Fruit fly (Drosophila melanogaster) whole organism, embryonic: Measurements from ENCODE around the gene MSBP.

Source experiments
- ATbp ChIP-seq: fragments of 200-800 bp; sonication (Bioruptor generic); optimal IDR thresholded peaks from 2 replicates; lab custom pipeline; 2017; ENCODE audit warnings: missing biosample characterization, mild to moderate bottlenecking, missing genetic modification characterization, missing genetic modification reagents
- Asciz ChIP-seq: fragments of 200-800 bp; sonication (Bioruptor generic); optimal IDR thresholded peaks from 2 replicates; lab custom pipeline; 2017; ENCODE audit warnings: missing biosample characterization, mild to moderate bottlenecking, missing genetic modification characterization, missing genetic modification reagents
- Bdp1 ChIP-seq: fragments of 200-800 bp; sonication (Bioruptor generic); optimal IDR thresholded peaks from 3 replicates; lab custom pipeline; 2016; ENCODE audit warnings: missing biosample characterization, missing genetic modification characterization
- CG11456 ChIP-seq: fragments of 200-800 bp; sonication (Bioruptor generic); IDR thresholded peaks from 3 replicates; pipeline ENCODE4 v1.3.6; 2022; ENCODE audit warnings: missing biosample characterization, missing genetic modification characterization
- CG11560 ChIP-seq: fragments of 200-800 bp; sonication (Bioruptor generic); IDR thresholded peaks from 3 replicates; pipeline ENCODE4 v1.3.6; 2022; ENCODE audit warnings: missing biosample characterization, missing genetic modification characterization
- CG1233 ChIP-seq: fragments of 200-800 bp; sonication (Bioruptor generic); optimal IDR thresholded peaks from 4 replicates; lab custom pipeline; 2018; ENCODE audit warnings: missing biosample characterization, mild to moderate bottlenecking, missing genetic modification characterization
- CG14441 ChIP-seq: fragments of 200-800 bp; sonication (Bioruptor generic); IDR thresholded peaks from 2 replicates; pipeline ENCODE4 v1.3.6; 2022; ENCODE audit warnings: missing biosample characterization, missing genetic modification characterization
- CG14965 ChIP-seq: fragments of 200-800 bp; sonication (Bioruptor generic); optimal IDR thresholded peaks from 2 replicates; lab custom pipeline; 2016; ENCODE audit warnings: missing biosample characterization, missing genetic modification characterization, borderline replicate concordance
- CG1603 ChIP-seq: fragments of 200-800 bp; sonication (Bioruptor generic); optimal IDR thresholded peaks from 2 replicates; lab custom pipeline; 2019; ENCODE audit warnings: missing biosample characterization, mild to moderate bottlenecking, missing genetic modification characterization, moderate library complexity
- CG1647 ChIP-seq: fragments of 200-800 bp; sonication (Bioruptor generic); optimal IDR thresholded peaks from 3 replicates; lab custom pipeline; 2016; ENCODE audit warnings: missing biosample characterization, missing genetic modification characterization
- CG16779 ChIP-seq: fragments of 200-800 bp; sonication (Bioruptor generic); IDR thresholded peaks from 2 replicates; pipeline ENCODE4 v1.3.6; 2022; ENCODE audit warnings: missing biosample characterization, missing genetic modification characterization
- CG16863 ChIP-seq: fragments of 200-800 bp; sonication (Bioruptor generic); optimal IDR thresholded peaks from 3 replicates; lab custom pipeline; 2016; ENCODE audit warnings: missing biosample characterization, missing genetic modification characterization
- CG17359 ChIP-seq: fragments of 200-800 bp; sonication (Bioruptor generic); optimal IDR thresholded peaks from 3 replicates; lab custom pipeline; 2018; ENCODE audit warnings: missing biosample characterization, mild to moderate bottlenecking, missing genetic modification characterization, moderate library complexity
- CG17802 ChIP-seq: fragments of 200-800 bp; sonication (Bioruptor generic); optimal IDR thresholded peaks from 2 replicates; lab custom pipeline; 2018; ENCODE audit warnings: missing biosample characterization, mild to moderate bottlenecking, missing genetic modification characterization, moderate library complexity
- CG1792 ChIP-seq: fragments of 200-800 bp; sonication (Bioruptor generic); optimal IDR thresholded peaks from 2 replicates; lab custom pipeline; 2016; ENCODE audit warnings: missing biosample characterization, missing genetic modification characterization
- CG18599 ChIP-seq: fragments of 200-800 bp; sonication (Bioruptor generic); optimal IDR thresholded peaks from 3 replicates; lab custom pipeline; 2017; ENCODE audit warnings: missing biosample characterization, missing genetic modification characterization, mild to moderate bottlenecking, moderate library complexity, missing genetic modification reagents
- CG3065 ChIP-seq: fragments of 200-800 bp; sonication (Bioruptor generic); optimal IDR thresholded peaks from 2 replicates; lab custom pipeline; 2016; ENCODE audit warnings: missing biosample characterization, missing genetic modification characterization
- CG33557 ChIP-seq: fragments of 200-800 bp; sonication (Bioruptor generic); optimal IDR thresholded peaks from 2 replicates; lab custom pipeline; 2019; ENCODE audit warnings: missing biosample characterization, mild to moderate bottlenecking, missing genetic modification characterization, moderate library complexity
- CG4424 ChIP-seq: fragments of 200-800 bp; sonication (Bioruptor generic); optimal IDR thresholded peaks from 3 replicates; lab custom pipeline; 2016; ENCODE audit warnings: missing biosample characterization, missing genetic modification characterization
- CG4617 ChIP-seq: fragments of 200-800 bp; sonication (Bioruptor generic); optimal IDR thresholded peaks from 3 replicates; lab custom pipeline; 2016; ENCODE audit warnings: missing biosample characterization, missing genetic modification characterization, borderline replicate concordance
- CG4854 ChIP-seq: fragments of 200-800 bp; sonication (Bioruptor generic); optimal IDR thresholded peaks from 2 replicates; lab custom pipeline; 2016; ENCODE audit warnings: missing biosample characterization, missing genetic modification characterization, inconsistent platforms
- CG7357 ChIP-seq: fragments of 200-800 bp; sonication (Bioruptor generic); IDR thresholded peaks from 3 replicates; pipeline ENCODE4 v1.3.6; 2022; ENCODE audit warnings: missing biosample characterization, missing genetic modification characterization
- CG9215 ChIP-seq: fragments of 200-800 bp; sonication (Bioruptor generic); IDR thresholded peaks from 2 replicates; pipeline ENCODE4 v1.3.6; 2022; ENCODE audit warnings: missing biosample characterization, missing genetic modification characterization
- Camta ChIP-seq: fragments of 200-800 bp; sonication (Bioruptor generic); optimal IDR thresholded peaks from 2 replicates; lab custom pipeline; 2016; ENCODE audit warnings: missing biosample characterization, missing genetic modification characterization
- D19A ChIP-seq: fragments of 200-800 bp; optimal IDR thresholded peaks from 3 replicates; lab custom pipeline; 2019; ENCODE audit warnings: missing biosample characterization, mild to moderate bottlenecking, missing genetic modification characterization, moderate library complexity
- Dll ChIP-seq: fragments of 200-800 bp; sonication (Bioruptor generic); IDR thresholded peaks from 4 replicates; pipeline ENCODE4 v1.3.6; 2022; ENCODE audit warnings: missing biosample characterization, missing genetic modification characterization; ENCODE audit not compliant: partially characterized antibody
- HLHmδ ChIP-seq: fragments of 200-800 bp; sonication (Bioruptor generic); optimal IDR thresholded peaks from 2 replicates; lab custom pipeline; 2018; ENCODE audit warnings: missing biosample characterization, mild to moderate bottlenecking, missing genetic modification characterization, moderate library complexity
- MBD-R2 ChIP-seq: fragments of 200-800 bp; sonication (Bioruptor generic); IDR thresholded peaks from 2 replicates; pipeline ENCODE4 v1.3.6; 2022; ENCODE audit warnings: missing biosample characterization, missing genetic modification characterization
- Mrtf ChIP-seq: fragments of 200-800 bp; sonication (Bioruptor generic); IDR thresholded peaks from 3 replicates; pipeline ENCODE4 v1.3.6; 2022; ENCODE audit warnings: missing biosample characterization, missing genetic modification characterization
- PHDP ChIP-seq: fragments of 200-800 bp; sonication (Bioruptor generic); optimal IDR thresholded peaks from 3 replicates; lab custom pipeline; 2018; ENCODE audit warnings: missing biosample characterization, mild to moderate bottlenecking, missing genetic modification characterization, moderate library complexity
- Pdp1 ChIP-seq, 2 experiments: fragments of 200-800 bp; sonication (Bioruptor generic); optimal IDR thresholded peaks; 3 replicates each; lab custom pipeline; 2016; ENCODE audit warnings: missing biosample characterization in 2 of 2, missing genetic modification characterization in 2 of 2, mild to moderate bottlenecking in 1 of 2, moderate library complexity in 1 of 2
- Ravus ChIP-seq: fragments of 200-800 bp; sonication (Bioruptor generic); IDR thresholded peaks from 2 replicates; pipeline ENCODE4 v1.3.6; 2022; ENCODE audit warnings: missing biosample characterization, missing genetic modification characterization
- Rx ChIP-seq: fragments of 200-800 bp; sonication (Bioruptor generic); IDR thresholded peaks from 2 replicates; pipeline ENCODE4 v1.3.6; 2022; ENCODE audit warnings: missing biosample characterization, missing genetic modification characterization
- Six4 ChIP-seq: fragments of 200-800 bp; sonication (Bioruptor generic); optimal IDR thresholded peaks from 2 replicates; lab custom pipeline; 2016; ENCODE audit warnings: missing biosample characterization, missing genetic modification characterization
- Tbp ChIP-seq: fragments of >200 bp; optimal IDR thresholded peaks from 2 replicates; lab custom pipeline; 2018; ENCODE audit warnings: missing biosample characterization, missing genetic modification characterization
- br ChIP-seq: fragments of >200 bp; optimal IDR thresholded peaks from 2 replicates; lab custom pipeline; 2017
- cg ChIP-seq: fragments of 200-800 bp; sonication (Bioruptor generic); optimal IDR thresholded peaks from 3 replicates; lab custom pipeline; 2019; ENCODE audit warnings: missing biosample characterization, mild to moderate bottlenecking, missing genetic modification characterization, moderate library complexity
- ci ChIP-seq: fragments of 200-800 bp; sonication (Bioruptor generic); IDR thresholded peaks from 3 replicates; pipeline ENCODE4 v1.3.6; 2022; ENCODE audit warnings: missing biosample characterization, missing genetic modification characterization
- grau ChIP-seq: fragments of 200-800 bp; optimal IDR thresholded peaks from 3 replicates; lab custom pipeline; 2019; ENCODE audit warnings: missing biosample characterization, mild to moderate bottlenecking, missing genetic modification characterization, moderate library complexity
- her ChIP-seq: fragments of 200-800 bp; sonication (Bioruptor generic); optimal IDR thresholded peaks from 2 replicates; lab custom pipeline; 2016; ENCODE audit warnings: missing biosample characterization, missing genetic modification characterization
- jumu ChIP-seq: fragments of 200-800 bp; sonication (Bioruptor generic); optimal IDR thresholded peaks from 3 replicates; lab custom pipeline; 2016; ENCODE audit warnings: missing biosample characterization, missing genetic modification characterization
- maf-S ChIP-seq: fragments of 200-800 bp; sonication (Bioruptor generic); optimal IDR thresholded peaks from 2 replicates; lab custom pipeline; 2016; ENCODE audit warnings: missing biosample characterization, missing genetic modification characterization
- pan ChIP-seq, 4 experiments: fragments of >200 bp in 3 of 4; fragments of 200-800 bp in 1 of 4; sonication (Bioruptor generic) in 1 of 4; optimal IDR thresholded peaks in 3 of 4; IDR thresholded peaks in 1 of 4; 2 replicates each; pipeline versions ENCODE4 v1.3.6 to Lab custom; 2017 to 2022; ENCODE audit warnings: missing biosample characterization in 2 of 4, missing genetic modification characterization in 2 of 4, mixed read lengths in 1 of 4
- pfk ChIP-seq: fragments of 200-800 bp; sonication (Bioruptor generic); optimal IDR thresholded peaks from 2 replicates; lab custom pipeline; 2018; ENCODE audit warnings: missing biosample characterization, mild to moderate bottlenecking, missing genetic modification characterization, moderate library complexity
- phol ChIP-seq: fragments of 200-800 bp; sonication (Bioruptor generic); optimal IDR thresholded peaks from 3 replicates; lab custom pipeline; 2018; ENCODE audit warnings: missing biosample characterization, mild to moderate bottlenecking, missing genetic modification characterization, moderate library complexity
- pum ChIP-seq: fragments of 200-800 bp; sonication (Bioruptor generic); optimal IDR thresholded peaks from 2 replicates; lab custom pipeline; 2016; ENCODE audit warnings: missing biosample characterization, missing genetic modification characterization
- row ChIP-seq: fragments of 200-800 bp; sonication (Bioruptor generic); IDR thresholded peaks from 3 replicates; pipeline ENCODE4 v1.3.6; 2022; ENCODE audit warnings: missing biosample characterization, missing genetic modification characterization
- sima ChIP-seq: fragments of 200-800 bp; sonication (Bioruptor generic); optimal IDR thresholded peaks from 2 replicates; lab custom pipeline; 2016; ENCODE audit warnings: missing biosample characterization, missing genetic modification characterization
- sqz ChIP-seq: fragments of 200-800 bp; sonication (Bioruptor generic); optimal IDR thresholded peaks from 3 replicates; lab custom pipeline; 2018; ENCODE audit warnings: missing biosample characterization, mild to moderate bottlenecking, missing genetic modification characterization
- trem ChIP-seq: fragments of 200-800 bp; optimal IDR thresholded peaks from 3 replicates; lab custom pipeline; 2019; ENCODE audit warnings: missing biosample characterization, mild to moderate bottlenecking, missing genetic modification characterization, moderate library complexity
- ttk ChIP-seq: fragments of 200-800 bp; sonication (Bioruptor generic); IDR thresholded peaks from 2 replicates; pipeline ENCODE4 v2.1.2; 2022; ENCODE audit warnings: missing biosample characterization, missing genetic modification characterization
- tup ChIP-seq: fragments of 200-800 bp; sonication (Bioruptor generic); optimal IDR thresholded peaks from 2 replicates; lab custom pipeline; 2016; ENCODE audit warnings: missing biosample characterization, mild to moderate bottlenecking, missing genetic modification characterization, moderate library complexity

The MSBP gene

dm6 chrX:15934226-15934547 lies 44.3 kb upstream of the MSBP start:
- no peak for TF ChIP-seq grau
- no peak for TF ChIP-seq Rx (GFP tag; lab: Robert Waterston, UW)
- no peak for TF ChIP-seq pan (optimal IDR thresholded peaks at IDR 0.05; lab: Kevin White, UChicago)
- peak in 1 of 2 experiments; percentile 32 for TF ChIP-seq pan (GFP tag; optimal IDR thresholded peaks at IDR 0.05 in 1 of 2, IDR thresholded peaks at IDR 0.05 in 1 of 2)
- TF ChIP-seq Dll (GFP tag; lab: Robert Waterston, UW) = no peak
- no peak for TF ChIP-seq Camta (GFP tag; lab: Kevin White, UChicago)
- TF ChIP-seq CG33557 (GFP tag; lab: Kevin White, UChicago) = no peak
- no peak for TF ChIP-seq HLHmδ (GFP tag; lab: Kevin White, UChicago)
- no peak for TF ChIP-seq pum
- no peak for TF ChIP-seq CG1647 (GFP tag; lab: Kevin White, UChicago)
- TF ChIP-seq row (GFP tag; lab: Robert Waterston, UW) = peak; percentile 61
- no peak for TF ChIP-seq CG4617
- TF ChIP-seq MBD-R2 (GFP tag; lab: Robert Waterston, UW) = no peak
- TF ChIP-seq ci (GFP tag; lab: Robert Waterston, UW) = no peak
- no peak for TF ChIP-seq Tbp (GFP tag; lab: Kevin White, UChicago)
- TF ChIP-seq CG1603 (tag; lab: Kevin White, UChicago) = peak; percentile 97
- TF ChIP-seq CG3065 = no peak
- TF ChIP-seq CG17359 (tag; lab: Kevin White, UChicago) = no peak
- no peak for TF ChIP-seq ATbp (GFP tag; lab: Kevin White, UChicago)
- TF ChIP-seq PHDP (tag; lab: Kevin White, UChicago) = no peak
- TF ChIP-seq jumu (GFP tag; lab: Kevin White, UChicago) = no peak
- TF ChIP-seq her (GFP tag; lab: Kevin White, UChicago) = no peak
- no peak for TF ChIP-seq CG9215
- TF ChIP-seq ttk (GFP tag; lab: Robert Waterston, UW) = no peak
- no peak for TF ChIP-seq CG1233 (GFP tag; lab: Kevin White, UChicago)
- TF ChIP-seq CG11560 (tag; lab: Robert Waterston, UW) = no peak
- no peak for TF ChIP-seq trem
- peak; percentile 84 for TF ChIP-seq CG7357 (GFP tag; lab: Robert Waterston, UW)
- TF ChIP-seq cg (GFP tag; lab: Kevin White, UChicago) = no peak
- TF ChIP-seq Bdp1 = no peak
- TF ChIP-seq pfk = peak; percentile 84
- TF ChIP-seq phol (tag; lab: Kevin White, UChicago) = no peak
- TF ChIP-seq CG11456 (GFP tag; lab: Robert Waterston, UW) = no peak
- peak; percentile 98 for TF ChIP-seq D19A (tag; lab: Kevin White, UChicago)
- no peak for TF ChIP-seq maf-S (GFP tag; lab: Kevin White, UChicago)
- TF ChIP-seq CG4424 (GFP tag; lab: Kevin White, UChicago) = no peak
- TF ChIP-seq tup = no peak
- no peak for TF ChIP-seq sqz (GFP tag; lab: Kevin White, UChicago)
- TF ChIP-seq CG16863 (GFP tag; lab: Kevin White, UChicago) = no peak
- no peak for TF ChIP-seq sima (GFP tag; lab: Kevin White, UChicago)
- no peak for TF ChIP-seq CG16779
- no peak for TF ChIP-seq CG4854 (GFP tag; lab: Kevin White, UChicago)
- no peak for TF ChIP-seq Six4
- no peak for TF ChIP-seq br (lab: Kevin White, UChicago)
- no peak for TF ChIP-seq Ravus
- TF ChIP-seq CG1792 = no peak
- peak; percentile 88 for TF ChIP-seq CG17802 (tag; lab: Kevin White, UChicago)
- no peak for TF ChIP-seq Mrtf
- TF ChIP-seq CG14965 (GFP tag; lab: Kevin White, UChicago) = no peak
- TF ChIP-seq CG14441 (GFP tag; lab: Robert Waterston, UW) = no peak
- TF ChIP-seq CG18599 (GFP tag; lab: Kevin White, UChicago) = no peak
- peak in 1 of 2 experiments; percentile 57 for TF ChIP-seq Pdp1 (GFP tag; optimal IDR thresholded peaks at IDR 0.05; lab: Kevin White, UChicago)
- TF ChIP-seq Asciz (GFP tag; lab: Kevin White, UChicago) = no peak
